Worm (Caenorhabditis elegans): ENCODE measurements around the gene Y71H2AR.2.

The Y71H2AR.2 gene

DNA sequence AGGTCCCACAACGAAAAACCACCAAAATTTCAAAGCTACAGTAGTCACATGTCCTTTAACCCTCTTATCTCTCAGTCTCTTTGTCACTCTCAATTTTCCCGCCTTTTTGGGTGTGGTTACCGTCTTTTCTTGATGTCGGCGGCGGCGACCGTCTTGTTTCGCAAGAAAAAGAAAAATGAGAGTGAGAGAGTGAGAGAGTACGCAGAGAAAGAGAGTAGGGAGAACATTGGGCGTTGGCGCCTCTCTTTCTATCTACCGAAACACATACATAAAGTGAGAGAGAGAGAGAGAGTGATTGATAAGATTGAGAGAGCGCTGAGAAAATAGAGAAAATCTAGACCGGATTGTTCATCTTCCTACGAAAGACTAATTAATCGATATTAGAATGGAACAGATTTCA, 35.2 kb upstream of the Y71H2AR.2 start (continued):
- TF ChIP-seq madf-9 (GFP tag; conservative IDR thresholded peaks at IDR 0.05) (no peak), lin-29 (GFP tag; IDR thresholded peaks at IDR 0.05) (no peak), nhr-42 (GFP tag; IDR thresholded peaks at IDR 0.05) (no peak), T20F7.1 (GFP tag; optimal IDR thresholded peaks at IDR 0.05) (peak; percentile 69), nhr-102 (tag; optimal IDR thresholded peaks at IDR 0.05) (peak; percentile 50), lin-15B (tag; optimal IDR thresholded peaks at IDR 0.05) (no peak), lsy-2 (tag; optimal IDR thresholded peaks at IDR 0.05) (peak; percentile 15 to 73), egl-27 (tag; optimal IDR thresholded peaks at IDR 0.05) (no peak), nhr-111 (GFP tag; optimal IDR thresholded peaks at IDR 0.05) (no peak), Y105C5A.15 (GFP tag; IDR thresholded peaks at IDR 0.05) (no peak), sdz-12 (GFP tag; optimal IDR thresholded peaks at IDR 0.05) (no peak), daf-19 (GFP tag; conservative IDR thresholded peaks at IDR 0.05) (no peak), lim-7 (GFP tag; IDR thresholded peaks at IDR 0.05) (no peak), Y5F2A.4 (GFP tag; optimal IDR thresholded peaks at IDR 0.05) (no peak), Y75B8A.6 (GFP tag; IDR thresholded peaks at IDR 0.05) (no peak), nhr-11 (tag; optimal IDR thresholded peaks at IDR 0.05) (peak; percentile 41), snpc-4 (tag; optimal IDR thresholded peaks at IDR 0.05) (no peak), ztf-11 (tag; optimal IDR thresholded peaks at IDR 0.05) (no peak), hlh-11 (tag; optimal IDR thresholded peaks at IDR 0.05) (peak; percentile 97), gei-8 (GFP tag; optimal IDR thresholded peaks at IDR 0.05) (peak; percentile 9), ama-1 (optimal IDR thresholded peaks at IDR 0.05) (peak; percentile 43), zfp-2 (tag; optimal IDR thresholded peaks at IDR 0.05) (no peak), zag-1 (tag; optimal IDR thresholded peaks at IDR 0.05) (no peak), attf-4 (tag; optimal IDR thresholded peaks at IDR 0.05) (no peak), nhr-77 (tag; optimal IDR thresholded peaks at IDR 0.05) (peak; percentile 74), cey-2 (tag; optimal IDR thresholded peaks at IDR 0.05; ENCODE audit: borderline replicate concordance, insufficient read depth) (no peak), mdt-29 (GFP tag; IDR thresholded peaks at IDR 0.05) (no peak), zfp-3 (GFP tag; conservative IDR thresholded peaks at IDR 0.05) (no peak), jun-1 (tag; optimal IDR thresholded peaks at IDR 0.05) (peak; percentile 24), T26A8.4 (GFP tag; IDR thresholded peaks at IDR 0.05) (peak; percentile 46; the same call in 1 of the 2 replicates), tra-1 (GFP tag; IDR thresholded peaks at IDR 0.05) (peak; percentile 89), fkh-10 (GFP tag; optimal IDR thresholded peaks at IDR 0.05) (no peak), hlh-30 (tag; optimal IDR thresholded peaks at IDR 0.05; ENCODE audit: insufficient read depth) (peak; percentile 83), ceh-62 (tag; optimal IDR thresholded peaks at IDR 0.05) (no peak), mdl-1 (tag; optimal IDR thresholded peaks at IDR 0.05) (peak; percentile 2 to 89), F44E2.7 (GFP tag; IDR thresholded peaks at IDR 0.05) (no peak), lin-38 (GFP tag; IDR thresholded peaks at IDR 0.05) (peak; percentile 52), vab-7 (GFP tag; IDR thresholded peaks at IDR 0.05) (no peak), dve-1 (tag; optimal IDR thresholded peaks at IDR 0.05; ENCODE audit: insufficient read depth) (peak; percentile 94), nhr-10 (tag; optimal IDR thresholded peaks at IDR 0.05) (peak; percentile 58), nhr-25 (tag; optimal IDR thresholded peaks at IDR 0.05; ENCODE audit: borderline replicate concordance, insufficient read depth) (peak; percentile 77), dpl-1 (GFP tag; optimal IDR thresholded peaks at IDR 0.05) (peak; percentile 60), ztf-7 (tag; optimal IDR thresholded peaks at IDR 0.05) (no peak), nhr-48 (tag; optimal IDR thresholded peaks at IDR 0.05) (peak; percentile 80), Y48G9A.11 (GFP tag; IDR thresholded peaks at IDR 0.05) (no peak), aly-2 (tag; optimal IDR thresholded peaks at IDR 0.05) (no peak), ZK546.5 (tag; optimal IDR thresholded peaks at IDR 0.05) (no peak), arid-1 (GFP tag; conservative IDR thresholded peaks at IDR 0.05) (no peak), mes-2 (tag; optimal IDR thresholded peaks at IDR 0.05; ENCODE audit: poor library complexity, severe bottlenecking) (peak; percentile 63), lin-13 (GFP tag; optimal IDR thresholded peaks at IDR 0.05) (peak; percentile 67), F26F4.8 (GFP tag; conservative IDR thresholded peaks at IDR 0.05) (no peak), ceh-44 (GFP tag; IDR thresholded peaks at IDR 0.05) (no peak)

Data from whole organism, L4 larva.